Worm (Caenorhabditis elegans) whole organism, L3 larva: Measurements from ENCODE around the gene rog-1.

Experiments
- ama-1 ChIP-seq: fragments of 150-350 bp; optimal IDR thresholded peaks from 2 replicates; lab custom pipeline; 2018
- ceh-82 ChIP-seq: fragments of 150-350 bp; optimal IDR thresholded peaks from 2 replicates; lab custom pipeline; 2014; ENCODE audit warnings: missing biosample characterization, missing genetic modification characterization
- egl-27 ChIP-seq: sonication (generic microtip); optimal IDR thresholded peaks from 4 replicates; lab custom pipeline; 2017; ENCODE audit warnings: missing biosample characterization, missing genetic modification reagents, missing genetic modification characterization
- elt-3 ChIP-seq, 3 experiments: fragments of 150-350 bp in 1 of 3; sonication (generic microtip) in 2 of 3; optimal IDR thresholded peaks; 2 replicates in 2 of 3; 4 replicates in 1 of 3; lab custom pipeline; 2014 to 2017; ENCODE audit warnings: missing biosample characterization in 3 of 3, missing genetic modification characterization in 3 of 3
- fkh-2 ChIP-seq: fragments of 150-350 bp; optimal IDR thresholded peaks from 2 replicates; lab custom pipeline; 2014; ENCODE audit warnings: missing biosample characterization, missing genetic modification reagents, missing genetic modification characterization
- fos-1 ChIP-seq: fragments of 150-350 bp; optimal IDR thresholded peaks from 2 replicates; lab custom pipeline; 2014; ENCODE audit warnings: missing biosample characterization, missing genetic modification characterization
- lin-39 ChIP-seq: fragments of 150-350 bp; optimal IDR thresholded peaks from 2 replicates; lab custom pipeline; 2018; ENCODE audit warnings: missing biosample characterization, missing genetic modification reagents, missing genetic modification characterization
- mdl-1 ChIP-seq: fragments of 150-350 bp; optimal IDR thresholded peaks from 2 replicates; lab custom pipeline; 2014; ENCODE audit warnings: missing biosample characterization, missing genetic modification characterization
- nfya-1 ChIP-seq: sonication (generic microtip); optimal IDR thresholded peaks from 2 replicates; lab custom pipeline; 2017; ENCODE audit warnings: missing genetic modification characterization, mild to moderate bottlenecking, missing compliant biosample characterization, antibody characterized with exemption, moderate library complexity; ENCODE audit not compliant: insufficient read depth
- nhr-11 ChIP-seq: fragments of 150-350 bp; optimal IDR thresholded peaks from 2 replicates; lab custom pipeline; 2014; ENCODE audit warnings: missing biosample characterization, missing genetic modification characterization
- pha-4 ChIP-seq: fragments of 150-350 bp; optimal IDR thresholded peaks from 2 replicates; lab custom pipeline; 2014; ENCODE audit warnings: missing biosample characterization, missing genetic modification reagents, missing genetic modification characterization
- unc-39 ChIP-seq: sonication (generic microtip); optimal IDR thresholded peaks from 4 replicates; lab custom pipeline; 2017; ENCODE audit warnings: missing biosample characterization, missing genetic modification characterization
- unc-62 ChIP-seq: fragments of 150-350 bp; sonication (generic microtip); optimal IDR thresholded peaks from 4 replicates; lab custom pipeline; 2014; ENCODE audit warnings: missing biosample characterization, missing genetic modification reagents, missing genetic modification characterization
- ztf-4 ChIP-seq: fragments of 150-350 bp; optimal IDR thresholded peaks from 2 replicates; lab custom pipeline; 2014; ENCODE audit warnings: missing biosample characterization, missing genetic modification characterization

DNA sequence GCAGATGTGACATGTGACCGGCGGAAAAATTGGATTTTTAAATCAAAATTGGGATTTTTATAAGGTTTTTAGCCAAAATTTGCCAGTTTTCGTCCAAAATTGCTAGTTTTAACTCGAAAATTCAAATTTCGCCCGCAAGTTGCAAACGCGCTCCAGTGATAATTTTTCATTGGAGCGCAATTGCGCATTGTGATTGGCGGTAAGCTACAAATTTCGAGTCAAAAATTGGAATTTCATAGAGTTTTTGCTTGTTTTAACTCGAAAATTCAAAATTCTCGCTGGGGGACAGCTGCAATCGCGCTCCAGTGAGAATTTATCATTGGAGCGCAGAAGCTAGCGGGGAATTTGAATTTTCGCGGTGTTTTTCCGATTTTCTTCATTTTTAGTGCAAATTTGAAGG lies 5.5 kb downstream of the rog-1 start:
- no peak for TF ChIP-seq ztf-4 (tag; lab: Kevin White, UChicago)
- TF ChIP-seq fkh-2 (tag; lab: Kevin White, UChicago) = no peak
- TF ChIP-seq nfya-1 (tag; lab: Kevin White, UChicago) = no peak
- TF ChIP-seq egl-27 = no peak
- TF ChIP-seq unc-39 (tag; lab: Kevin White, UChicago) = no peak
- TF ChIP-seq lin-39 (tag; lab: Kevin White, UChicago) = no peak
- TF ChIP-seq ceh-82 (tag; lab: Kevin White, UChicago) = no peak
- no peak for TF ChIP-seq pha-4 (tag; lab: Kevin White, UChicago)
- TF ChIP-seq unc-62 (GFP tag; lab: Kevin White, UChicago) = no peak
- no peak for TF ChIP-seq mdl-1 (tag; lab: Kevin White, UChicago)
- TF ChIP-seq elt-3 (tag; optimal IDR thresholded peaks at IDR 0.05; lab: Kevin White, UChicago) = no peak
- TF ChIP-seq ama-1 = no peak
- TF ChIP-seq nhr-11 (tag; lab: Kevin White, UChicago) = no peak
- TF ChIP-seq fos-1 (tag; lab: Kevin White, UChicago) = no peak
